Worm (Caenorhabditis elegans): ENCODE results near the gene K02F6.1.
"Not testable (repeated sequence)": the region's sequence is repeated elsewhere in the genome, so short reads cannot be mapped to it uniquely, and the experiment has no call there.

ce11 chrII:2534952-2535351 lies 18.8 kb upstream of the K02F6.1 start, which contains the start of gene K02F6.8:
- not testable (repeated sequence) for TF ChIP-seq fkh-8 (tag; optimal IDR thresholded peaks at IDR 0.05); jun-1 (tag; optimal IDR thresholded peaks at IDR 0.05); snpc-4 (tag; optimal IDR thresholded peaks at IDR 0.05); ztf-4 (tag; optimal IDR thresholded peaks at IDR 0.05); sup-37 (GFP tag; optimal IDR thresholded peaks at IDR 0.05); skn-1 (tag; optimal IDR thresholded peaks at IDR 0.05); unc-62 (GFP tag; optimal IDR thresholded peaks at IDR 0.05); fkh-10 (GFP tag; optimal IDR thresholded peaks at IDR 0.05); snu-23 (GFP tag; optimal IDR thresholded peaks at IDR 0.05); alr-1 (tag; optimal IDR thresholded peaks at IDR 0.05; ENCODE audit: borderline replicate concordance); lin-39 (tag; optimal IDR thresholded peaks at IDR 0.05); vab-15 (tag; optimal IDR thresholded peaks at IDR 0.05); egl-27 (tag; optimal IDR thresholded peaks at IDR 0.05)

Measured in whole organism, L1 larva.